Worm (Caenorhabditis elegans) whole organism, L4 larva: ENCODE results near the gene T24H10.1.

Experiments
- F37D6.2 ChIP-seq: sonication (generic microtip); optimal IDR thresholded peaks from 2 replicates; lab custom pipeline; 2016; ENCODE audit warnings: mild to moderate bottlenecking, missing genetic modification characterization, missing compliant biosample characterization
- T20F7.1 ChIP-seq: fragments of 200-800 bp; sonication (Bioruptor generic); optimal IDR thresholded peaks from 2 replicates; lab custom pipeline; 2018; ENCODE audit warnings: mild to moderate bottlenecking, missing genetic modification characterization, missing compliant biosample characterization
- Y75B8A.6 ChIP-seq: fragments of 200-800 bp; sonication (Bioruptor generic); IDR thresholded peaks from 2 replicates; pipeline ENCODE4 v1.3.6; 2022; ENCODE audit warnings: missing genetic modification reagents, missing genetic modification characterization, missing compliant biosample characterization
- ceh-20 ChIP-seq: fragments of 200-800 bp; sonication (Bioruptor generic); IDR thresholded peaks from 2 replicates; pipeline ENCODE4 v1.3.6; 2022; ENCODE audit warnings: missing genetic modification reagents, missing genetic modification characterization, missing compliant biosample characterization
- ceh-62 ChIP-seq: sonication (generic microtip); optimal IDR thresholded peaks from 2 replicates; lab custom pipeline; 2017; ENCODE audit warnings: missing biosample characterization, missing genetic modification characterization
- ceh-82 ChIP-seq: sonication (generic microtip); optimal IDR thresholded peaks from 2 replicates; lab custom pipeline; 2017; ENCODE audit warnings: missing biosample characterization, missing genetic modification characterization
- ctbp-1 ChIP-seq: fragments of 200-800 bp; sonication (Bioruptor generic); IDR thresholded peaks from 2 replicates; pipeline ENCODE4 v1.3.6; 2022; ENCODE audit warnings: missing genetic modification reagents, missing genetic modification characterization, missing compliant biosample characterization
- daf-16 ChIP-seq, 3 experiments: sonication (generic microtip); optimal IDR thresholded peaks; 2 replicates each; lab custom pipeline; 2016 to 2017; ENCODE audit warnings: missing genetic modification characterization in 3 of 3, missing genetic modification reagents in 3 of 3, mild to moderate bottlenecking in 2 of 3, missing compliant biosample characterization in 2 of 3, missing biosample characterization in 1 of 3, moderate library complexity in 1 of 3
- daf-8 ChIP-seq: fragments of 200-800 bp; sonication (Bioruptor generic); IDR thresholded peaks from 2 replicates; pipeline ENCODE4 v1.3.6; 2022; ENCODE audit warnings: missing genetic modification characterization, missing compliant biosample characterization
- dmd-6 ChIP-seq: fragments of 200-800 bp; sonication (Bioruptor generic); IDR thresholded peaks from 2 replicates; pipeline ENCODE4 v1.3.6; 2022; ENCODE audit warnings: missing genetic modification reagents, missing genetic modification characterization, missing compliant biosample characterization
- dmd-9 ChIP-seq: fragments of 200-800 bp; sonication (Bioruptor generic); IDR thresholded peaks from 2 replicates; pipeline ENCODE4 v1.3.6; 2022; ENCODE audit warnings: missing genetic modification reagents, missing genetic modification characterization, missing compliant biosample characterization
- dpl-1 ChIP-seq: fragments of 150-350 bp; optimal IDR thresholded peaks from 2 replicates; lab custom pipeline; 2014; ENCODE audit warnings: missing biosample characterization, missing genetic modification reagents, missing genetic modification characterization
- dve-1 ChIP-seq: sonication (generic microtip); optimal IDR thresholded peaks from 2 replicates; lab custom pipeline; 2017; ENCODE audit warnings: antibody characterized with exemption, mild to moderate bottlenecking, missing genetic modification characterization, missing compliant biosample characterization; ENCODE audit not compliant: insufficient read depth
- hif-1 ChIP-seq, 2 experiments: sonication (generic microtip); optimal IDR thresholded peaks; 2 replicates each; lab custom pipeline; 2016 to 2017; ENCODE audit warnings: missing compliant biosample characterization in 2 of 2, missing genetic modification characterization in 2 of 2, missing genetic modification reagents in 2 of 2, missing genotype in 2 of 2, mild to moderate bottlenecking in 1 of 2
- hlh-11 ChIP-seq: fragments of 200-800 bp; sonication (Bioruptor generic); optimal IDR thresholded peaks from 2 replicates; lab custom pipeline; 2018; ENCODE audit warnings: mild to moderate bottlenecking, missing genetic modification characterization, missing compliant biosample characterization
- hlh-30 ChIP-seq: sonication (generic microtip); optimal IDR thresholded peaks from 2 replicates; lab custom pipeline; 2017; ENCODE audit warnings: antibody characterized with exemption, mild to moderate bottlenecking, missing genetic modification characterization, missing compliant biosample characterization; ENCODE audit not compliant: insufficient read depth
- hmg-1.1 ChIP-seq: fragments of 200-800 bp; sonication (Bioruptor generic); IDR thresholded peaks from 2 replicates; pipeline ENCODE4 v1.3.6; 2022; ENCODE audit warnings: missing genetic modification reagents, missing genetic modification characterization, missing compliant biosample characterization
- lin-29 ChIP-seq: fragments of 200-800 bp; sonication (Bioruptor generic); IDR thresholded peaks from 2 replicates; pipeline ENCODE4 v1.3.6; 2022; ENCODE audit warnings: missing genetic modification reagents, missing genetic modification characterization, missing compliant biosample characterization
- lin-38 ChIP-seq: fragments of 200-800 bp; sonication (Bioruptor generic); IDR thresholded peaks from 2 replicates; pipeline ENCODE4 v1.3.6; 2022; ENCODE audit warnings: missing genetic modification reagents, missing genetic modification characterization, missing compliant biosample characterization
- lsy-2 ChIP-seq, 2 experiments: fragments of 150-350 bp in 1 of 2; sonication (generic microtip) in 1 of 2; optimal IDR thresholded peaks; 2 replicates each; lab custom pipeline; 2014 to 2017; ENCODE audit warnings: missing biosample characterization in 2 of 2, missing genetic modification characterization in 2 of 2
- mdl-1 ChIP-seq, 2 experiments: fragments of 150-350 bp in 1 of 2; sonication (generic microtip) in 1 of 2; optimal IDR thresholded peaks; 2 replicates each; lab custom pipeline; 2014 to 2017; ENCODE audit warnings: missing biosample characterization in 2 of 2, missing genetic modification characterization in 2 of 2
- mep-1 ChIP-seq: fragments of 150-350 bp; sonication (generic microtip); optimal IDR thresholded peaks from 3 replicates; lab custom pipeline; 2014; ENCODE audit warnings: missing biosample characterization, missing genetic modification characterization
- mes-2 ChIP-seq: sonication (generic microtip); optimal IDR thresholded peaks from 2 replicates; lab custom pipeline; 2016; ENCODE audit warnings: missing genotype, mild to moderate bottlenecking, missing genetic modification characterization, missing compliant biosample characterization; ENCODE audit not compliant: poor library complexity, severe bottlenecking
- mxl-3 ChIP-seq: fragments of 200-800 bp; sonication (Bioruptor generic); optimal IDR thresholded peaks from 2 replicates; lab custom pipeline; 2018; ENCODE audit warnings: mild to moderate bottlenecking, missing genetic modification characterization, missing compliant biosample characterization
- nhr-102 ChIP-seq: sonication (generic microtip); optimal IDR thresholded peaks from 2 replicates; lab custom pipeline; 2016; ENCODE audit warnings: mild to moderate bottlenecking, missing genetic modification characterization, moderate library complexity, missing compliant biosample characterization
- nhr-28 ChIP-seq: fragments of 150-350 bp; optimal IDR thresholded peaks from 2 replicates; lab custom pipeline; 2014; ENCODE audit warnings: missing biosample characterization, missing genetic modification characterization
- nhr-41 ChIP-seq: fragments of 200-800 bp; sonication (Bioruptor generic); IDR thresholded peaks from 2 replicates; pipeline ENCODE4 v1.3.6; 2022; ENCODE audit warnings: missing genetic modification reagents, missing genetic modification characterization, missing compliant biosample characterization
- nhr-48 ChIP-seq: sonication (generic microtip); optimal IDR thresholded peaks from 2 replicates; lab custom pipeline; 2016; ENCODE audit warnings: mild to moderate bottlenecking, missing genetic modification characterization, missing compliant biosample characterization
- nhr-77 ChIP-seq: fragments of 150-350 bp; optimal IDR thresholded peaks from 2 replicates; lab custom pipeline; 2014; ENCODE audit warnings: missing biosample characterization, missing genetic modification characterization
- pha-4 ChIP-seq, 2 experiments: fragments of 150-350 bp in 1 of 2; fragments of 200-800 bp in 1 of 2; sonication (Bioruptor generic) in 1 of 2; IDR thresholded peaks in 1 of 2; optimal IDR thresholded peaks in 1 of 2; 2 replicates each; pipeline versions ENCODE4 v1.3.6 to Lab custom; 2014 to 2022; ENCODE audit warnings: missing genetic modification characterization in 2 of 2, missing genetic modification reagents in 2 of 2, missing biosample characterization in 1 of 2, missing compliant biosample characterization in 1 of 2
- pqm-1 ChIP-seq: sonication (generic microtip); optimal IDR thresholded peaks from 2 replicates; lab custom pipeline; 2017; ENCODE audit warnings: missing biosample characterization, missing genetic modification characterization
- rbr-2 ChIP-seq: sonication (generic microtip); optimal IDR thresholded peaks from 2 replicates; lab custom pipeline; 2016; ENCODE audit warnings: missing genotype, missing genetic modification characterization, missing compliant biosample characterization
- set-16 ChIP-seq: fragments of 200-800 bp; sonication (Bioruptor generic); IDR thresholded peaks from 2 replicates; pipeline ENCODE4 v1.3.6; 2022; ENCODE audit warnings: missing genetic modification reagents, missing genetic modification characterization, missing compliant biosample characterization
- spr-1 ChIP-seq: sonication (generic microtip); optimal IDR thresholded peaks from 2 replicates; lab custom pipeline; 2016; ENCODE audit warnings: mild to moderate bottlenecking, missing genetic modification characterization, missing compliant biosample characterization
- spr-3 ChIP-seq: fragments of 200-800 bp; sonication (Bioruptor generic); optimal IDR thresholded peaks from 2 replicates; lab custom pipeline; 2018; ENCODE audit warnings: mild to moderate bottlenecking, missing genetic modification characterization, missing compliant biosample characterization
- tag-97 ChIP-seq: fragments of 200-800 bp; sonication (Bioruptor generic); IDR thresholded peaks from 2 replicates; pipeline ENCODE4 v1.3.6; 2022; ENCODE audit warnings: missing genetic modification characterization, missing compliant biosample characterization
- tra-1 ChIP-seq: fragments of 200-800 bp; sonication (Bioruptor generic); IDR thresholded peaks from 2 replicates; pipeline ENCODE4 v1.3.6; 2022; ENCODE audit warnings: missing genetic modification reagents, missing genetic modification characterization, missing compliant biosample characterization
- unc-62 ChIP-seq, 3 experiments: fragments of 150-350 bp in 1 of 3; sonication (generic microtip); optimal IDR thresholded peaks in 2 of 3; peaks in 1 of 3; 1 replicate in 1 of 3; 2 replicates in 2 of 3; lab custom pipeline; 2014 to 2017; ENCODE audit warnings: missing biosample characterization in 3 of 3, missing genetic modification characterization in 3 of 3, missing genetic modification reagents in 3 of 3, missing genotype in 1 of 3
- vab-7 ChIP-seq: fragments of 200-800 bp; sonication (Bioruptor generic); IDR thresholded peaks from 2 replicates; pipeline ENCODE4 v1.3.6; 2022; ENCODE audit warnings: missing genetic modification reagents, missing genetic modification characterization, missing compliant biosample characterization
- zip-11 ChIP-seq: fragments of 200-800 bp; sonication (Bioruptor generic); IDR thresholded peaks from 2 replicates; pipeline ENCODE4 v1.3.6; 2022; ENCODE audit warnings: missing genetic modification characterization, missing compliant biosample characterization
- zip-2 ChIP-seq: fragments of 150-350 bp; optimal IDR thresholded peaks from 2 replicates; lab custom pipeline; 2014; ENCODE audit warnings: missing biosample characterization, missing genetic modification characterization
- ztf-11 ChIP-seq: fragments of 150-350 bp; optimal IDR thresholded peaks from 2 replicates; lab custom pipeline; 2014; ENCODE audit warnings: missing biosample characterization, missing genetic modification characterization

The T24H10.1 gene

ce11 chrII:9112851-9113250 lies 13.7 kb downstream of the T24H10.1 start, which contains the start of gene jun-1 (continued):
- 0 out of 2 replicates have a peak, but pooled peaks have one; percentile 22 for TF ChIP-seq pha-4 (GFP tag; IDR thresholded peaks at IDR 0.05; lab: Robert Waterston, UW)
- no peak for TF ChIP-seq pha-4 (tag; optimal IDR thresholded peaks at IDR 0.05; lab: Kevin White, UChicago)
- TF ChIP-seq tag-97 = no peak
- TF ChIP-seq ztf-11 (tag; lab: Kevin White, UChicago) = no peak
- 0 out of 2 replicates have a peak, but pooled peaks have one; percentile 35 for TF ChIP-seq ceh-20 (GFP tag; lab: Robert Waterston, UW)
- peak; percentile 83 for TF ChIP-seq rbr-2 (tag; lab: Kevin White, UChicago)
- TF ChIP-seq, all 104 proteins: peak for 36

- TF ChIP-seq ctbp-1 (GFP tag; lab: Robert Waterston, UW) = no peak
- no peak for TF ChIP-seq ceh-62 (tag; lab: Kevin White, UChicago)
- peak; percentile 44 for TF ChIP-seq dpl-1 (GFP tag; lab: Kevin White, UChicago)
- TF ChIP-seq spr-3 (GFP tag; lab: Kevin White, UChicago) = peak; percentile 33
- TF ChIP-seq hlh-11 (tag; lab: Kevin White, UChicago) = peak; percentile 94
- TF ChIP-seq dmd-9 = no peak
- TF ChIP-seq unc-62 (GFP tag; optimal IDR thresholded peaks at IDR 0.05 in 1 of 2; lab: Kevin White, UChicago) = peak in 1 of 2 experiments; percentile 27
- TF ChIP-seq unc-62 (tag; optimal IDR thresholded peaks at IDR 0.05; lab: Kevin White, UChicago) = no peak
- no peak for TF ChIP-seq tag-97
- no peak for TF ChIP-seq F37D6.2
- TF ChIP-seq dmd-6 (GFP tag; lab: Robert Waterston, UW) = peak; percentile 85
- TF ChIP-seq nhr-48 = peak; percentile 73
- peak; percentile 39 for TF ChIP-seq nhr-102 (tag; lab: Kevin White, UChicago)
- TF ChIP-seq lsy-2 (tag; optimal IDR thresholded peaks at IDR 0.05; lab: Kevin White, UChicago) = peak in 1 of 2 experiments; percentile 47
- peak; percentile 59 for TF ChIP-seq spr-1 (tag; lab: Kevin White, UChicago)
- TF ChIP-seq nhr-77 (tag; lab: Kevin White, UChicago) = peak; percentile 44
- TF ChIP-seq zip-2 = no peak
- TF ChIP-seq lin-38 (GFP tag; lab: Robert Waterston, UW) = peak; percentile 35; the same call in 1 of the 2 replicates
- TF ChIP-seq pqm-1 = peak; percentile 26
- peak in 1 of 2 experiments; percentile 77 for TF ChIP-seq mdl-1 (tag; optimal IDR thresholded peaks at IDR 0.05; lab: Kevin White, UChicago)
- TF ChIP-seq ceh-82 (tag; lab: Kevin White, UChicago) = no peak
- TF ChIP-seq mes-2 (tag; lab: Kevin White, UChicago) = peak; percentile 25
- peak; percentile 84 for TF ChIP-seq mxl-3
- TF ChIP-seq hlh-30 (tag; lab: Kevin White, UChicago) = peak; percentile 78
- TF ChIP-seq dve-1 (tag; lab: Kevin White, UChicago) = peak; percentile 64
- peak; percentile 62 for TF ChIP-seq hmg-1.1 (GFP tag; lab: Robert Waterston, UW)
- 0 out of 2 replicates have a peak, but pooled peaks have one; percentile 54 for TF ChIP-seq nhr-41
- TF ChIP-seq nhr-28 (tag; lab: Kevin White, UChicago) = peak; percentile 95
- TF ChIP-seq lin-29 = peak; percentile 59; the same call in 1 of the 2 replicates
- TF ChIP-seq daf-8 = no peak
- no peak for TF ChIP-seq zip-11 (GFP tag; lab: Robert Waterston, UW)
- TF ChIP-seq pha-4 (GFP tag; IDR thresholded peaks at IDR 0.05; lab: Robert Waterston, UW) = 0 out of 2 replicates have a peak, but pooled peaks have one; percentile 36
- no peak for TF ChIP-seq pha-4 (tag; optimal IDR thresholded peaks at IDR 0.05; lab: Kevin White, UChicago)
- peak in 1 of 2 experiments; percentile 9 for TF ChIP-seq daf-16 (GFP tag; optimal IDR thresholded peaks at IDR 0.05; lab: Kevin White, UChicago)
- TF ChIP-seq daf-16 (tag; optimal IDR thresholded peaks at IDR 0.05; lab: Kevin White, UChicago) = peak; percentile 2
- TF ChIP-seq set-16 (GFP tag; lab: Robert Waterston, UW) = no peak
- 0 out of 2 replicates have a peak, but pooled peaks have one; percentile 13 for TF ChIP-seq vab-7 (GFP tag; lab: Robert Waterston, UW)
- TF ChIP-seq mep-1 (tag; lab: Kevin White, UChicago) = peak; percentile 52
- peak; percentile 38 for TF ChIP-seq T20F7.1 (GFP tag; lab: Kevin White, UChicago)
- peak in 1 of 2 experiments; percentile 41 for TF ChIP-seq hif-1 (tag; optimal IDR thresholded peaks at IDR 0.05; lab: Kevin White, UChicago)
- TF ChIP-seq Y75B8A.6 (GFP tag; lab: Robert Waterston, UW) = no peak
- TF ChIP-seq tra-1 (GFP tag; lab: Robert Waterston, UW) = peak; percentile 70; the same call in 1 of the 2 replicates
- TF ChIP-seq, all 104 proteins: peak for 28
These were observed 14.6 kb downstream of the T24H10.1 start for ce11 chrII:9113759-9114158.
